Worm (Caenorhabditis elegans): ENCODE results near the gene H28G03.3.

Gene H28G03.3

ce11 chrX:5210524-5210923 is 15.6 kb downstream of the H28G03.3 start:
- TF ChIP-seq F13H6.1 (tag; optimal IDR thresholded peaks at IDR 0.05) (peak; percentile 72), sma-3 (GFP tag; optimal IDR thresholded peaks at IDR 0.05) (no peak), sma-9 (GFP tag; optimal IDR thresholded peaks at IDR 0.05) (peak; percentile 74), sma-9 (tag; optimal IDR thresholded peaks at IDR 0.05) (no peak), blmp-1 (tag; optimal IDR thresholded peaks at IDR 0.05; ENCODE audit: insufficient read depth) (no peak), egl-27 (tag; optimal IDR thresholded peaks at IDR 0.05) (no peak), unc-62 (GFP tag; optimal IDR thresholded peaks at IDR 0.05) (no peak), fos-1 (tag; optimal IDR thresholded peaks at IDR 0.05) (no peak), unc-55 (GFP tag; optimal IDR thresholded peaks at IDR 0.05) (peak; percentile 30), alr-1 (tag; optimal IDR thresholded peaks at IDR 0.05) (no peak), gmeb-1 (tag; optimal IDR thresholded peaks at IDR 0.05) (no peak), nhr-129 (tag; optimal IDR thresholded peaks at IDR 0.05) (peak; percentile 84), ceh-82 (tag; optimal IDR thresholded peaks at IDR 0.05) (no peak), nhr-77 (tag; optimal IDR thresholded peaks at IDR 0.05) (no peak), skn-1 (tag; optimal IDR thresholded peaks at IDR 0.05) (no peak), aly-2 (tag; optimal IDR thresholded peaks at IDR 0.05) (no peak), Y55F3AM.14 (GFP tag; optimal IDR thresholded peaks at IDR 0.05) (no peak), elt-3 (tag; optimal IDR thresholded peaks at IDR 0.05) (no peak), nhr-11 (tag; optimal IDR thresholded peaks at IDR 0.05) (no peak), lin-13 (GFP tag; optimal IDR thresholded peaks at IDR 0.05) (no peak), mdl-1 (tag; optimal IDR thresholded peaks at IDR 0.05) (no peak), ama-1 (optimal IDR thresholded peaks at IDR 0.05) (no peak), R02D3.7 (tag; optimal IDR thresholded peaks at IDR 0.05) (no peak), ztf-11 (tag; optimal IDR thresholded peaks at IDR 0.05) (no peak), zag-1 (tag; optimal IDR thresholded peaks at IDR 0.05) (no peak), lin-39 (tag; optimal IDR thresholded peaks at IDR 0.05) (no peak), nhr-10 (tag; optimal IDR thresholded peaks at IDR 0.05) (no peak), lsy-2 (tag; optimal IDR thresholded peaks at IDR 0.05) (peak in 1 of 2 experiments; percentile 39), nhr-25 (tag; optimal IDR thresholded peaks at IDR 0.05) (no peak), nhr-6 (tag; optimal IDR thresholded peaks at IDR 0.05) (no peak), crh-2 (tag; optimal IDR thresholded peaks at IDR 0.05) (peak; percentile 31), nhr-21 (tag; optimal IDR thresholded peaks at IDR 0.05) (no peak), elt-1 (tag; optimal IDR thresholded peaks at IDR 0.05) (no peak), ztf-1 (GFP tag; conservative IDR thresholded peaks at IDR 0.05) (no peak), nhr-12 (tag; optimal IDR thresholded peaks at IDR 0.05) (no peak), nhr-237 (tag; optimal IDR thresholded peaks at IDR 0.05) (no peak), ceh-16 (tag; optimal IDR thresholded peaks at IDR 0.05) (no peak), mab-5 (tag; optimal IDR thresholded peaks at IDR 0.05) (no peak), ztf-4 (tag; optimal IDR thresholded peaks at IDR 0.05) (peak; percentile 10), mbf-1 (tag; optimal IDR thresholded peaks at IDR 0.05) (no peak), C34F6.9 (tag; optimal IDR thresholded peaks at IDR 0.05) (peak; percentile 22), sem-4 (tag; optimal IDR thresholded peaks at IDR 0.05) (no peak), peb-1 (tag; optimal IDR thresholded peaks at IDR 0.05) (no peak), dmd-4 (tag; optimal IDR thresholded peaks at IDR 0.05) (no peak), unc-39 (tag; optimal IDR thresholded peaks at IDR 0.05) (no peak), lin-11 (tag; optimal IDR thresholded peaks at IDR 0.05) (no peak), ZK546.5 (tag; optimal IDR thresholded peaks at IDR 0.05) (no peak), snpc-4 (tag; optimal IDR thresholded peaks at IDR 0.05) (no peak)

DNA sequence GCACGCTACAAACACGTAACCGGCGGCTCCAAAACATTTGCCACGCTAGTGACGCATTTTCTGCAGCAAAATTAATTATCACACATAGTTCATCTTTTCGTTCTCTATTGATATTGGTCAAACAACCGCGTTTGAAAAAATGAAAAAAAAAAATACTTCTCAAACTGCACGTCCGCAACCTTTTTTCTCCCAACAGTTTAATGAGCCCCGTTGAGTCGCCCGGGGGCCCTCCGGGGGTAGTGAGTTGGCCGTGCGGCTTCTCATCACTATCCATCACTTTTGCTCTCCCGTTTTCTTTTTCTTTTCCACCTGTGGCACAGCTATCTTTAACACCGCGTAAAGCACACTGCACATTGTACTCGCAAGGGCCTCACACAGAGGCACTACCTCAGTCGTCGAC is 16.7 kb downstream of the H28G03.3 start:
- no peak for TF ChIP-seq crh-2 (tag; optimal IDR thresholded peaks at IDR 0.05)
- no peak for TF ChIP-seq peb-1 (tag; optimal IDR thresholded peaks at IDR 0.05)
- peak in 1 of 2 experiments; percentile 38 for TF ChIP-seq lsy-2 (tag; optimal IDR thresholded peaks at IDR 0.05)
- TF ChIP-seq nhr-77 (tag; optimal IDR thresholded peaks at IDR 0.05) = no peak
- no peak for TF ChIP-seq R02D3.7 (tag; optimal IDR thresholded peaks at IDR 0.05)
- TF ChIP-seq ceh-16 (tag; optimal IDR thresholded peaks at IDR 0.05) = no peak
- no peak for TF ChIP-seq ztf-11 (tag; optimal IDR thresholded peaks at IDR 0.05)
- TF ChIP-seq nhr-10 (tag; optimal IDR thresholded peaks at IDR 0.05) = no peak
- TF ChIP-seq ama-1 (optimal IDR thresholded peaks at IDR 0.05) = no peak
- TF ChIP-seq elt-3 (tag; optimal IDR thresholded peaks at IDR 0.05) = no peak
- peak; percentile 59 for TF ChIP-seq F13H6.1 (tag; optimal IDR thresholded peaks at IDR 0.05)
- TF ChIP-seq C34F6.9 (tag; optimal IDR thresholded peaks at IDR 0.05) = peak; percentile 25
- TF ChIP-seq unc-62 (GFP tag; optimal IDR thresholded peaks at IDR 0.05) = no peak
